Worm (Caenorhabditis elegans) whole organism, late embryonic: ENCODE results near the gene Y102A5C.27.

Source experiments
- ceh-2 ChIP-seq: sonication (generic microtip); optimal IDR thresholded peaks from 2 replicates; lab custom pipeline; 2016; ENCODE audit warnings: missing genotype, missing genetic modification characterization, missing compliant biosample characterization
- ceh-34 ChIP-seq: sonication (generic microtip); optimal IDR thresholded peaks from 2 replicates; lab custom pipeline; 2016; ENCODE audit warnings: mild to moderate bottlenecking, missing genetic modification characterization, missing compliant biosample characterization
- ceh-9 ChIP-seq: sonication (generic microtip); optimal IDR thresholded peaks from 2 replicates; lab custom pipeline; 2016; ENCODE audit warnings: mild to moderate bottlenecking, missing genetic modification characterization, inconsistent platforms, missing compliant biosample characterization
- hlh-13 ChIP-seq: fragments of 200-800 bp; sonication (Bioruptor generic); optimal IDR thresholded peaks from 2 replicates; lab custom pipeline; 2018; ENCODE audit warnings: mild to moderate bottlenecking, missing genetic modification characterization, missing compliant biosample characterization
- lin-11 ChIP-seq: fragments of 200-800 bp; sonication (Bioruptor generic); optimal IDR thresholded peaks from 2 replicates; lab custom pipeline; 2018; ENCODE audit warnings: mild to moderate bottlenecking, missing genetic modification characterization, missing compliant biosample characterization

ce11 chrV:16965655-16966054, 22.9 kb downstream of the Y102A5C.27 start, which contains the start of gene efl-1:
- no peak for TF ChIP-seq ceh-2 (tag; lab: Kevin White, UChicago)
- TF ChIP-seq ceh-9 (tag; lab: Kevin White, UChicago) = no peak
- TF ChIP-seq hlh-13 (GFP tag; lab: Kevin White, UChicago) = no peak
- peak; percentile 56 for TF ChIP-seq ceh-34
- TF ChIP-seq lin-11 (tag; lab: Kevin White, UChicago) = no peak
